Fruit fly (Drosophila melanogaster) whole organism, embryonic: Measurements from ENCODE around the gene dyl.

ENCODE experiments used
- CG10209 ChIP-seq: fragments of 200-800 bp; sonication (Bioruptor generic); optimal IDR thresholded peaks from 3 replicates; lab custom pipeline; 2017; ENCODE audit warnings: missing biosample characterization, mild to moderate bottlenecking, missing genetic modification characterization, missing genetic modification reagents
- CG10462 ChIP-seq: fragments of 200-800 bp; sonication (Bioruptor generic); optimal IDR thresholded peaks from 2 replicates; lab custom pipeline; 2016; ENCODE audit warnings: missing biosample characterization, missing genetic modification characterization
- CG12104 ChIP-seq: fragments of 200-800 bp; sonication (Bioruptor generic); optimal IDR thresholded peaks from 3 replicates; lab custom pipeline; 2016; ENCODE audit warnings: missing biosample characterization, missing genetic modification characterization
- CG13424 ChIP-seq: fragments of 200-800 bp; sonication (Bioruptor generic); optimal IDR thresholded peaks from 2 replicates; lab custom pipeline; 2019; ENCODE audit warnings: missing biosample characterization, mild to moderate bottlenecking, missing genetic modification characterization, moderate library complexity
- CG14050 ChIP-seq: fragments of 200-800 bp; sonication (Bioruptor generic); IDR thresholded peaks from 3 replicates; pipeline ENCODE4 v1.3.6; 2022; ENCODE audit warnings: missing biosample characterization, missing genetic modification characterization
- CG14710 ChIP-seq: fragments of 200-800 bp; sonication (Bioruptor generic); optimal IDR thresholded peaks from 3 replicates; lab custom pipeline; 2019; ENCODE audit warnings: missing biosample characterization, mild to moderate bottlenecking, missing genetic modification characterization, moderate library complexity
- CG17829 ChIP-seq: fragments of 200-800 bp; optimal IDR thresholded peaks from 2 replicates; lab custom pipeline; 2019; ENCODE audit warnings: missing biosample characterization, mild to moderate bottlenecking, missing genetic modification characterization, moderate library complexity
- CG3281 ChIP-seq: fragments of 200-800 bp; sonication (Bioruptor generic); optimal IDR thresholded peaks from 3 replicates; lab custom pipeline; 2017; ENCODE audit warnings: missing biosample characterization, mild to moderate bottlenecking, missing genetic modification characterization
- CG3847 ChIP-seq: fragments of 200-800 bp; sonication (Bioruptor generic); IDR thresholded peaks from 2 replicates; pipeline ENCODE4 v1.3.6; 2022; ENCODE audit warnings: missing biosample characterization, missing genetic modification characterization
- CG3995 ChIP-seq: fragments of 200-800 bp; sonication (Bioruptor generic); optimal IDR thresholded peaks from 3 replicates; lab custom pipeline; 2016; ENCODE audit warnings: missing biosample characterization, missing genetic modification characterization
- CG7786 ChIP-seq: fragments of 200-800 bp; sonication (Bioruptor generic); optimal IDR thresholded peaks from 2 replicates; lab custom pipeline; 2016; ENCODE audit warnings: missing biosample characterization, missing genetic modification characterization
- CG7928 ChIP-seq: fragments of 200-800 bp; sonication (Bioruptor generic); optimal IDR thresholded peaks from 2 replicates; lab custom pipeline; 2017; ENCODE audit warnings: missing biosample characterization, mild to moderate bottlenecking, missing genetic modification characterization
- CG8281 ChIP-seq: fragments of 200-800 bp; sonication (Bioruptor generic); optimal IDR thresholded peaks from 2 replicates; lab custom pipeline; 2018; ENCODE audit warnings: missing biosample characterization, mild to moderate bottlenecking, missing genetic modification characterization, moderate library complexity
- CG8924 ChIP-seq: fragments of 200-800 bp; optimal IDR thresholded peaks from 3 replicates; lab custom pipeline; 2019; ENCODE audit warnings: missing biosample characterization, mild to moderate bottlenecking, missing genetic modification characterization, moderate library complexity
- CoRest ChIP-seq: fragments of 200-800 bp; sonication (Bioruptor generic); optimal IDR thresholded peaks from 3 replicates; lab custom pipeline; 2018; ENCODE audit warnings: missing biosample characterization, mild to moderate bottlenecking, missing genetic modification characterization, moderate library complexity
- D19A ChIP-seq: fragments of 200-800 bp; optimal IDR thresholded peaks from 3 replicates; lab custom pipeline; 2019; ENCODE audit warnings: missing biosample characterization, mild to moderate bottlenecking, missing genetic modification characterization, moderate library complexity
- Deaf1 ChIP-seq: fragments of 200-800 bp; optimal IDR thresholded peaks from 3 replicates; lab custom pipeline; 2019; ENCODE audit warnings: missing biosample characterization, mild to moderate bottlenecking, missing genetic modification characterization, moderate library complexity
- Doc3 ChIP-seq: fragments of 200-800 bp; sonication (Bioruptor generic); IDR thresholded peaks from 3 replicates; pipeline ENCODE4 v1.3.6; 2022; ENCODE audit warnings: missing biosample characterization, missing genetic modification characterization; ENCODE audit not compliant: partially characterized antibody
- Dp ChIP-seq: fragments of 200-800 bp; sonication (Bioruptor generic); optimal IDR thresholded peaks from 2 replicates; lab custom pipeline; 2018; ENCODE audit warnings: missing biosample characterization, mild to moderate bottlenecking, missing genetic modification characterization, moderate library complexity
- E2f2 ChIP-seq: fragments of 200-800 bp; sonication (Bioruptor generic); IDR thresholded peaks from 2 replicates; pipeline ENCODE4 v1.3.6; 2022; ENCODE audit warnings: missing biosample characterization, missing genetic modification characterization
- Fer1 ChIP-seq: fragments of 200-800 bp; sonication (Bioruptor generic); optimal IDR thresholded peaks from 2 replicates; lab custom pipeline; 2017; ENCODE audit warnings: missing biosample characterization, mild to moderate bottlenecking, missing genetic modification characterization
- HLHmδ ChIP-seq: fragments of 200-800 bp; sonication (Bioruptor generic); optimal IDR thresholded peaks from 2 replicates; lab custom pipeline; 2018; ENCODE audit warnings: missing biosample characterization, mild to moderate bottlenecking, missing genetic modification characterization, moderate library complexity
- Hey ChIP-seq: fragments of 200-800 bp; sonication (Bioruptor generic); optimal IDR thresholded peaks from 3 replicates; lab custom pipeline; 2018; ENCODE audit warnings: missing biosample characterization, mild to moderate bottlenecking, missing genetic modification characterization
- Hmx ChIP-seq: fragments of 200-800 bp; sonication (Bioruptor generic); optimal IDR thresholded peaks from 2 replicates; lab custom pipeline; 2016; ENCODE audit warnings: missing biosample characterization, missing genetic modification characterization
- Med ChIP-seq: fragments of 200-800 bp; sonication (Bioruptor generic); peaks from one replicate; lab custom pipeline; 2016; ENCODE audit warnings: missing biosample characterization, missing genetic modification characterization, mild to moderate bottlenecking, inconsistent platforms, moderate library complexity
- Vsx1 ChIP-seq: fragments of 200-800 bp; sonication (Bioruptor generic); optimal IDR thresholded peaks from 2 replicates; lab custom pipeline; 2017; ENCODE audit warnings: missing biosample characterization, mild to moderate bottlenecking, missing genetic modification characterization, missing genetic modification reagents
- Xbp1 ChIP-seq: fragments of 200-800 bp; sonication (Bioruptor generic); optimal IDR thresholded peaks from 3 replicates; lab custom pipeline; 2016; ENCODE audit warnings: missing biosample characterization, mild to moderate bottlenecking, missing genetic modification characterization
- YL-1 ChIP-seq: fragments of 200-800 bp; sonication (Bioruptor generic); optimal IDR thresholded peaks from 3 replicates; lab custom pipeline; 2017; ENCODE audit warnings: missing biosample characterization, mild to moderate bottlenecking, missing genetic modification characterization
- az2 ChIP-seq: fragments of 200-800 bp; sonication (Bioruptor generic); optimal IDR thresholded peaks from 3 replicates; lab custom pipeline; 2016; ENCODE audit warnings: missing biosample characterization, missing genetic modification characterization
- bowl ChIP-seq: fragments of 200-800 bp; sonication (Bioruptor generic); IDR thresholded peaks from 2 replicates; pipeline ENCODE4 v1.3.6; 2022; ENCODE audit warnings: missing biosample characterization, missing genetic modification characterization
- chm ChIP-seq: fragments of 200-800 bp; sonication (Bioruptor generic); IDR thresholded peaks from 2 replicates; pipeline ENCODE4 v1.3.6; 2022; ENCODE audit warnings: missing biosample characterization, missing genetic modification characterization
- dmrt11E ChIP-seq: fragments of 200-800 bp; sonication (Bioruptor generic); optimal IDR thresholded peaks from 3 replicates; lab custom pipeline; 2018; ENCODE audit warnings: missing biosample characterization, mild to moderate bottlenecking, missing genetic modification characterization, moderate library complexity
- dysf ChIP-seq: fragments of 200-800 bp; sonication (Bioruptor generic); IDR thresholded peaks from 3 replicates; pipeline ENCODE4 v1.3.6; 2022; ENCODE audit warnings: missing biosample characterization, missing genetic modification characterization
- emc ChIP-seq: fragments of 200-800 bp; sonication (Bioruptor generic); optimal IDR thresholded peaks from 2 replicates; lab custom pipeline; 2016; ENCODE audit warnings: missing biosample characterization, missing genetic modification characterization
- gem ChIP-seq: fragments of 200-800 bp; sonication (Bioruptor generic); optimal IDR thresholded peaks from 2 replicates; lab custom pipeline; 2019; ENCODE audit warnings: missing biosample characterization, mild to moderate bottlenecking, missing genetic modification characterization, moderate library complexity
- gsb-n ChIP-seq: fragments of 200-800 bp; sonication (Bioruptor generic); optimal IDR thresholded peaks from 3 replicates; lab custom pipeline; 2018; ENCODE audit warnings: missing biosample characterization, mild to moderate bottlenecking, missing genetic modification characterization
- gt ChIP-seq: fragments of 200-800 bp; sonication (Bioruptor generic); IDR thresholded peaks from 2 replicates; pipeline ENCODE4 v1.3.6; 2022; ENCODE audit warnings: missing biosample characterization, missing genetic modification characterization
- hth ChIP-seq: fragments of >200 bp; optimal IDR thresholded peaks from 2 replicates; lab custom pipeline; 2017; ENCODE audit warnings: inconsistent platforms
- klu ChIP-seq: fragments of 200-800 bp; sonication (Bioruptor generic); IDR thresholded peaks from 2 replicates; pipeline ENCODE4 v1.3.6; 2022; ENCODE audit warnings: missing biosample characterization, missing genetic modification characterization
- lilli ChIP-seq: fragments of 200-800 bp; sonication (Bioruptor generic); optimal IDR thresholded peaks from 3 replicates; lab custom pipeline; 2016; ENCODE audit warnings: missing biosample characterization, missing genetic modification characterization
- nom ChIP-seq: fragments of 200-800 bp; sonication (Bioruptor generic); optimal IDR thresholded peaks from 2 replicates; lab custom pipeline; 2017; ENCODE audit warnings: missing biosample characterization, missing genetic modification characterization, mild to moderate bottlenecking, moderate library complexity, missing genetic modification reagents
- odd ChIP-seq: fragments of 200-800 bp; sonication (Bioruptor generic); optimal IDR thresholded peaks from 2 replicates; lab custom pipeline; 2017; ENCODE audit warnings: missing biosample characterization, mild to moderate bottlenecking, missing genetic modification characterization
- pan ChIP-seq, 4 experiments: fragments of >200 bp in 3 of 4; fragments of 200-800 bp in 1 of 4; sonication (Bioruptor generic) in 1 of 4; optimal IDR thresholded peaks in 3 of 4; IDR thresholded peaks in 1 of 4; 2 replicates each; pipeline versions ENCODE4 v1.3.6 to Lab custom; 2017 to 2022; ENCODE audit warnings: missing biosample characterization in 2 of 4, missing genetic modification characterization in 2 of 4, mixed read lengths in 1 of 4
- pita ChIP-seq: fragments of 200-800 bp; sonication (Bioruptor generic); optimal IDR thresholded peaks from 2 replicates; lab custom pipeline; 2017; ENCODE audit warnings: missing biosample characterization, mild to moderate bottlenecking, missing genetic modification characterization
- row ChIP-seq: fragments of 200-800 bp; sonication (Bioruptor generic); IDR thresholded peaks from 3 replicates; pipeline ENCODE4 v1.3.6; 2022; ENCODE audit warnings: missing biosample characterization, missing genetic modification characterization
- sc ChIP-seq, 3 experiments: fragments of >200 bp in 2 of 3; fragments of 200-800 bp in 1 of 3; sonication (Bioruptor generic) in 1 of 3; optimal IDR thresholded peaks; 2 replicates in 2 of 3; 3 replicates in 1 of 3; lab custom pipeline; 2017; ENCODE audit warnings: mild to moderate bottlenecking in 1 of 3, missing biosample characterization in 1 of 3, missing genetic modification characterization in 1 of 3, missing genetic modification reagents in 1 of 3
- sima ChIP-seq: fragments of 200-800 bp; sonication (Bioruptor generic); optimal IDR thresholded peaks from 2 replicates; lab custom pipeline; 2016; ENCODE audit warnings: missing biosample characterization, missing genetic modification characterization
- stc ChIP-seq: fragments of 200-800 bp; sonication (Bioruptor generic); IDR thresholded peaks from 2 replicates; pipeline ENCODE4 v1.3.6; 2022; ENCODE audit warnings: missing biosample characterization, missing genetic modification characterization
- trem ChIP-seq: fragments of 200-800 bp; optimal IDR thresholded peaks from 3 replicates; lab custom pipeline; 2019; ENCODE audit warnings: missing biosample characterization, mild to moderate bottlenecking, missing genetic modification characterization, moderate library complexity
- twi ChIP-seq: fragments of 200-800 bp; optimal IDR thresholded peaks from 2 replicates; lab custom pipeline; 2019; ENCODE audit warnings: missing biosample characterization, mild to moderate bottlenecking, missing genetic modification characterization, moderate library complexity

Gene dyl

dm6 chr3L:4286784-4287183 lies 20.7 kb downstream of the dyl start, which contains the start of gene TfIIEbeta (continued):
- 0 out of 2 replicates have a peak, but pooled peaks have one; percentile 9 for TF ChIP-seq CG3847
- no peak for TF ChIP-seq bowl (GFP tag; lab: Robert Waterston, UW)
- TF ChIP-seq CG7928 = peak; percentile 95
- TF ChIP-seq dmrt11E (tag; lab: Kevin White, UChicago) = peak; percentile 23
- TF ChIP-seq pita (GFP tag; lab: Kevin White, UChicago) = no peak
- TF ChIP-seq sima (GFP tag; lab: Kevin White, UChicago) = no peak
- peak; percentile 6 for TF ChIP-seq CG10209 (GFP tag; lab: Kevin White, UChicago)
- TF ChIP-seq stc (GFP tag; lab: Robert Waterston, UW) = peak; percentile 7; the same call in 1 of the 2 replicates
- TF ChIP-seq Vsx1 (GFP tag; lab: Kevin White, UChicago) = no peak
- no peak for TF ChIP-seq pan (optimal IDR thresholded peaks at IDR 0.05; lab: Kevin White, UChicago)
- peak in 1 of 2 experiments; percentile 36 for TF ChIP-seq pan (GFP tag; optimal IDR thresholded peaks at IDR 0.05 in 1 of 2, IDR thresholded peaks at IDR 0.05 in 1 of 2)
- no peak for TF ChIP-seq Deaf1 (tag; lab: Kevin White, UChicago)
- TF ChIP-seq CG3281 (GFP tag; lab: Kevin White, UChicago) = peak; percentile 51
- no peak for TF ChIP-seq HLHmδ (GFP tag; lab: Kevin White, UChicago)
- TF ChIP-seq row (GFP tag; lab: Robert Waterston, UW) = peak; percentile 82
- no peak for TF ChIP-seq CG7786 (GFP tag; lab: Kevin White, UChicago)
- TF ChIP-seq nom = peak; percentile 16
- TF ChIP-seq sc (optimal IDR thresholded peaks at IDR 0.05; lab: Kevin White, UChicago) = no peak
- no peak for TF ChIP-seq sc (GFP tag; optimal IDR thresholded peaks at IDR 0.05; lab: Kevin White, UChicago)
- TF ChIP-seq Doc3 (GFP tag; lab: Robert Waterston, UW) = no peak
- no peak for TF ChIP-seq Hmx (GFP tag; lab: Kevin White, UChicago)
- TF ChIP-seq CoRest (tag; lab: Kevin White, UChicago) = peak; percentile 42
- peak; percentile 29 for TF ChIP-seq CG17829 (tag; lab: Kevin White, UChicago)
- TF ChIP-seq CG14710 (tag; lab: Kevin White, UChicago) = peak; percentile 49
- TF ChIP-seq klu (GFP tag; lab: Robert Waterston, UW) = no peak
- peak; percentile 24; the same call in 1 of the 3 replicates for TF ChIP-seq CG14050 (GFP tag; lab: Robert Waterston, UW)
- no peak for TF ChIP-seq odd (GFP tag; lab: Kevin White, UChicago)
- peak; percentile 15 for TF ChIP-seq Fer1 (GFP tag; lab: Kevin White, UChicago)
- no peak for TF ChIP-seq chm (GFP tag; lab: Robert Waterston, UW)
- peak; percentile 28 for TF ChIP-seq az2 (GFP tag; lab: Kevin White, UChicago)
- no peak for TF ChIP-seq CG3995 (GFP tag; lab: Kevin White, UChicago)
- TF ChIP-seq CG8281 (tag; lab: Kevin White, UChicago) = no peak
- no peak for TF ChIP-seq twi (tag; lab: Kevin White, UChicago)
- peak; percentile 38 for TF ChIP-seq Dp (GFP tag; lab: Kevin White, UChicago)
- no peak for TF ChIP-seq Hey (tag; lab: Kevin White, UChicago)
- no peak for TF ChIP-seq gt (GFP tag; lab: Robert Waterston, UW)
- TF ChIP-seq Xbp1 (GFP tag; lab: Kevin White, UChicago) = peak; percentile 35
- no peak for TF ChIP-seq CG12104 (GFP tag; lab: Kevin White, UChicago)
- TF ChIP-seq trem (tag; lab: Kevin White, UChicago) = peak; percentile 33
- TF ChIP-seq gsb-n = peak; percentile 30
- TF ChIP-seq gem (tag; lab: Kevin White, UChicago) = no peak
- TF ChIP-seq CG8924 (tag; lab: Kevin White, UChicago) = peak; percentile 38
- TF ChIP-seq Med (GFP tag; lab: Kevin White, UChicago) = peak; percentile 59
- peak; percentile 96 for TF ChIP-seq D19A (tag; lab: Kevin White, UChicago)
- TF ChIP-seq emc = no peak
- peak; percentile 15 for TF ChIP-seq CG13424 (tag; lab: Kevin White, UChicago)
- TF ChIP-seq hth = no peak
- peak; percentile 36; the same call in 1 of the 3 replicates for TF ChIP-seq dysf
- no peak for TF ChIP-seq CG10462 (GFP tag; lab: Kevin White, UChicago)
- peak; percentile 61 for TF ChIP-seq YL-1 (GFP tag; lab: Kevin White, UChicago)
- TF ChIP-seq E2f2 = peak; percentile 44
- peak; percentile 13 for TF ChIP-seq lilli
